Fruit fly (Drosophila melanogaster) whole organism, pupa: ENCODE results near the gene CG32104.

Experiments used
- CG10348 ChIP-seq: fragments of 200-800 bp; sonication (Bioruptor generic); IDR thresholded peaks from 2 replicates; pipeline ENCODE4 v1.3.6; 2022; ENCODE audit warnings: missing biosample characterization, missing genetic modification characterization
- CG12605 ChIP-seq: fragments of 200-800 bp; sonication (Bioruptor generic); IDR thresholded peaks from 2 replicates; pipeline ENCODE4 v1.3.6; 2022; ENCODE audit warnings: missing biosample characterization, missing genetic modification characterization
- CG13204 ChIP-seq: fragments of 200-800 bp; sonication (Bioruptor generic); optimal IDR thresholded peaks from 2 replicates; lab custom pipeline; 2018; ENCODE audit warnings: missing biosample characterization, mild to moderate bottlenecking, missing genetic modification characterization, moderate library complexity
- CG14655 ChIP-seq: fragments of 200-800 bp; sonication (Bioruptor generic); optimal IDR thresholded peaks from 3 replicates; lab custom pipeline; 2017; ENCODE audit warnings: mild to moderate bottlenecking, missing biosample characterization, missing genetic modification reagents, missing genetic modification characterization
- CG15710 ChIP-seq: fragments of 200-800 bp; sonication (Bioruptor generic); optimal IDR thresholded peaks from 2 replicates; lab custom pipeline; 2018; ENCODE audit warnings: missing biosample characterization, mild to moderate bottlenecking, missing genetic modification characterization, moderate library complexity
- CG17806 ChIP-seq: fragments of 200-800 bp; sonication (Bioruptor generic); optimal IDR thresholded peaks from 2 replicates; lab custom pipeline; 2018; ENCODE audit warnings: missing biosample characterization, mild to moderate bottlenecking, missing genetic modification characterization, moderate library complexity
- CG32121 ChIP-seq: fragments of 200-800 bp; sonication (Bioruptor generic); IDR thresholded peaks from 2 replicates; pipeline ENCODE4 v1.3.6; 2022; ENCODE audit warnings: missing biosample characterization, missing genetic modification characterization
- CG34367 ChIP-seq: fragments of 200-800 bp; sonication (Bioruptor generic); optimal IDR thresholded peaks from 2 replicates; lab custom pipeline; 2018; ENCODE audit warnings: missing biosample characterization, mild to moderate bottlenecking, missing genetic modification characterization
- CG4496 ChIP-seq: fragments of 200-800 bp; sonication (Bioruptor generic); IDR thresholded peaks from 3 replicates; pipeline ENCODE4 v1.3.6; 2022; ENCODE audit warnings: missing biosample characterization, missing genetic modification characterization
- CG8159 ChIP-seq: fragments of 200-800 bp; sonication (Bioruptor generic); optimal IDR thresholded peaks from 3 replicates; lab custom pipeline; 2018; ENCODE audit warnings: missing biosample characterization, mild to moderate bottlenecking, missing genetic modification characterization, moderate library complexity
- CG8301 ChIP-seq: fragments of 200-800 bp; sonication (Bioruptor generic); optimal IDR thresholded peaks from 2 replicates; lab custom pipeline; 2018; ENCODE audit warnings: missing biosample characterization, mild to moderate bottlenecking, missing genetic modification characterization
- CG9948 ChIP-seq: fragments of 200-800 bp; sonication (Bioruptor generic); optimal IDR thresholded peaks from 2 replicates; lab custom pipeline; 2018; ENCODE audit warnings: missing biosample characterization, mild to moderate bottlenecking, missing genetic modification characterization, moderate library complexity
- D1 ChIP-seq: fragments of 200-800 bp; sonication (Bioruptor generic); optimal IDR thresholded peaks from 2 replicates; lab custom pipeline; 2018; ENCODE audit warnings: missing biosample characterization, mild to moderate bottlenecking, missing genetic modification characterization, moderate library complexity
- EcR ChIP-seq: fragments of 200-800 bp; sonication (Bioruptor generic); optimal IDR thresholded peaks from 3 replicates; lab custom pipeline; 2019; ENCODE audit warnings: missing biosample characterization, missing genetic modification characterization, mild to moderate bottlenecking, moderate library complexity, missing genetic modification reagents
- Ets98B ChIP-seq: fragments of 200-800 bp; sonication (Bioruptor generic); IDR thresholded peaks from 2 replicates; pipeline ENCODE4 v1.3.6; 2022; ENCODE audit warnings: missing biosample characterization, missing genetic modification characterization
- Pif1A ChIP-seq: fragments of 200-800 bp; sonication (Bioruptor generic); optimal IDR thresholded peaks from 3 replicates; lab custom pipeline; 2016; ENCODE audit warnings: missing biosample characterization, missing genetic modification characterization
- Pif1B ChIP-seq: fragments of 200-800 bp; sonication (Bioruptor generic); optimal IDR thresholded peaks from 3 replicates; lab custom pipeline; 2016; ENCODE audit warnings: missing biosample characterization, missing genetic modification characterization
- Snoo ChIP-seq: fragments of 200-800 bp; sonication (Bioruptor generic); optimal IDR thresholded peaks from 3 replicates; lab custom pipeline; 2017; ENCODE audit warnings: missing biosample characterization, mild to moderate bottlenecking, missing genetic modification characterization, inconsistent platforms
- fd96Ca ChIP-seq: fragments of 200-800 bp; sonication (Bioruptor generic); IDR thresholded peaks from 3 replicates; pipeline ENCODE4 v1.3.6; 2022; ENCODE audit warnings: missing biosample characterization, missing genetic modification characterization
- gl ChIP-seq: fragments of 200-800 bp; sonication (Bioruptor generic); optimal IDR thresholded peaks from 2 replicates; lab custom pipeline; 2018; ENCODE audit warnings: missing biosample characterization, mild to moderate bottlenecking, missing genetic modification characterization
- rn ChIP-seq: fragments of 200-800 bp; sonication (Bioruptor generic); IDR thresholded peaks from 2 replicates; pipeline ENCODE4 v1.3.6; 2022; ENCODE audit warnings: missing biosample characterization, missing genetic modification characterization

Gene CG32104

DNA sequence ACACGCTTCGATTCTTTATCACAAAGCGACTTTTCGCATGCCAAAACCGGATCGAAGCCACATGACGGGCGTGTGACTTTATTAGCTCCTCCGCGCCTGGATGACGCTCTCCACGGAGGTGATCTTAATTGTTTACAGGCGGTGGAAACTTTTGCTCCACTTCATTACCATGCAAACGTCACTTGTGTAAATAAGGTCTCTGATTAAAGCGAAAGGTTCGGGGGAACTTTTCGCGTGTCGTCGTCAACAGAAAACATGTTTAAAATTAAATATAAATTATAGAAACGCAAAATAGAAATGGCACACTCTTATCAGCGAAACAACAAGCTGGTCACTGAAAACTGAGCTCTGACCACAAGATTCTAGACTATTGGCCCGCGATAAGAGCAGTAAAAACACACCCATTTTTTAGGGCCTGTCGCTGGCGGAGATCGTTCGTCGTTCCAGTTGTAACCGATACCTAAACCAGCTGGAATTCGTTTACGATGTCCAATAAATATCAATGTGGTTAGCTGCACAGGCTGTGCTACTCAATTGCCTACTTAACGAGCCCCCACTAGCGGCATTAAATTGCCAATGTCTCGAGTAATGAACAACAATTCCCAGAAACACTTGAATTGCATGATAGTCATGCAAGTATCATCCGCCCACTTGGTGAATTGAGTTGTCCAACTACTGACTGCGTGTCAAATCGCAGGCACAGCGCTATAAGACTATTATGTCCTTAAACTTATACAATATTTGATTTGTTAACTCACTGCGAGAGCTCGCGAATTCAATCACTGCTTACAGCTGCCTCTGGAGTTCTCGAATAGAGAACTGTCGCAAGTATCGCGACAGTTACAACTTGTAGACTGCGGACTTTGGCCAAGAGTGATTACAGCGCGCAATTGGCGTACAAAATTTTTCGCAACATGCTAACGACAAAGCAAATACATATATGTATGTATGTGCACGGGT is 10.5 kb upstream of the CG32104 start:
- TF ChIP-seq EcR (GFP tag; lab: Kevin White, UChicago): peak; percentile 39
- no peak for TF ChIP-seq rn (GFP tag; lab: Robert Waterston, UW)

DNA sequence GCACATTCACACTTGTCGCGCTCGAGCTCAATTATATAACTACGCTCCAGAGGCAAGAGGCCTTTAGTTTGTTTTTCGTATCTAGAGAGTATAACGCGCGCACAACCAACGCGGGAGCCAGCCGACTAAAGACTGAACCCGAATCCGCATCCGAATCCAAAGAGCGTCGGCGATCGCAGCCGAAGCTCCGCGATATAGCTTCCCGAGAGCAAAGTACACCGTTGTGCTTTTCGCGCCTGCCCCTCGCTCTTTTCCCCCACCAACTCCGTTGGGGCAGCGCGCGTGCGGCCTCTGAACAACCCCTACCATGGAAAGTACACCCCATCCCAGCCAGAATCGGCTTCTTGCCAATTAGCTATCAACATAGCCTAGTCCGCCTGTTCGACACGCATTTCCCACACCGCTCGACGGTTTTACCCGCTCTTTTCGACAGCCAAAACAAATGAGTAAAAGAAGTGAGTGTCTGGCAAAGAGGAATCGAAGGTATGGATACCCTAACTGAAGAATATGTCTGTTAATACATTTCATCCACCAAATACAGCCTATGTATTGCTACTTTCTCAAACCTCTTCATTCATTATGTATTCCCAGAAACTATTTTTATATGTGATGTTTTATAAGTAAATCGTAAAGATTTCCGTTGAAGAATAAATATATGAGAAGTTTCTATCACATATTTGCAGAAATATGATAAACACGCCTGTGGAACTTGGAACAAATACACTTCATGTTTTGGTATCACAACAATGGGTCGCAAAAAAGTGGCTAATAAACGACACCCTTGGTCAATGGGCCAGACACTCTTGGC is 9.6 kb upstream of the CG32104 start:
- TF ChIP-seq CG12605 (GFP tag; lab: Robert Waterston, UW): peak; percentile 94
- TF ChIP-seq CG34367: peak; percentile 69
- TF ChIP-seq CG8159 (tag; lab: Kevin White, UChicago): peak; percentile 50
- TF ChIP-seq CG4496 (GFP tag; lab: Robert Waterston, UW): peak; percentile 96
- peak; percentile 46; the same call in 1 of the 2 replicates for TF ChIP-seq rn (GFP tag; lab: Robert Waterston, UW)
- TF ChIP-seq CG17806 (tag; lab: Kevin White, UChicago): peak; percentile 46
- peak; percentile 35 for TF ChIP-seq CG9948
- TF ChIP-seq CG14655 (GFP tag; lab: Kevin White, UChicago): peak; percentile 85
- peak; percentile 97 for TF ChIP-seq CG13204 (GFP tag; lab: Kevin White, UChicago)
- TF ChIP-seq CG15710 (tag; lab: Kevin White, UChicago): peak; percentile 42
- peak; percentile 88 for TF ChIP-seq Snoo (tag; lab: Kevin White, UChicago)
- TF ChIP-seq gl (tag; lab: Kevin White, UChicago): peak; percentile 98
- TF ChIP-seq fd96Ca (GFP tag; lab: Robert Waterston, UW): peak; percentile 85
- TF ChIP-seq Pif1B (GFP tag; lab: Kevin White, UChicago): peak; percentile 91
- peak; percentile 91 for TF ChIP-seq Pif1A (GFP tag; lab: Kevin White, UChicago)
- TF ChIP-seq Ets98B: peak; percentile 92
- peak; percentile 93 for TF ChIP-seq CG32121 (GFP tag; lab: Robert Waterston, UW)
- TF ChIP-seq CG10348 (GFP tag; lab: Robert Waterston, UW): no peak
- no peak for TF ChIP-seq D1 (tag; lab: Kevin White, UChicago)
- TF ChIP-seq EcR (GFP tag; lab: Kevin White, UChicago): peak; percentile 77
- peak; percentile 71 for TF ChIP-seq CG8301 (tag; lab: Kevin White, UChicago)
- TF ChIP-seq, all 21 proteins: peak for 19

DNA sequence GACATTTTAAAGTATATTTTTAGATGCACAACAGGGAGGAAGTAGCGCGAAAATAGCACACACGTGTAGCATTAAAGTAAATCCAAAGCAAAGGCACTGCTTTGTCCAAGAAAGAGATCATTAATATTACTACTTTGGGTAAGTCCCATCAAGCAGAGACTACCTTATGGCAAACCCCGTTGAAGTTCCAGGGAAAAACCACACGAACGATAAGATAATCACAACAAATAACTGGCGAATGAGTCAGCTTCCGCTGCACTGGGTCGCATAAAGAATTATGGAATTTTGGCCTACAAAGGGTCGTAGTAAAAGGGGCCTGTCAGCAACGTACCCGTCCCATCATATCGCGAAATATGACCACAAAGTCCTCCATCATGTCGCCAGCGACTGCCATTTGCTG is 8.7 kb upstream of the CG32104 start:
- TF ChIP-seq CG15710 (tag; lab: Kevin White, UChicago) (no peak), CG13204 (GFP tag; lab: Kevin White, UChicago) (no peak), EcR (GFP tag; lab: Kevin White, UChicago) (no peak), CG8301 (tag; lab: Kevin White, UChicago) (no peak), CG12605 (GFP tag; lab: Robert Waterston, UW) (no peak), gl (tag; lab: Kevin White, UChicago) (no peak), CG17806 (tag; lab: Kevin White, UChicago) (no peak), CG8159 (tag; lab: Kevin White, UChicago) (no peak)

DNA sequence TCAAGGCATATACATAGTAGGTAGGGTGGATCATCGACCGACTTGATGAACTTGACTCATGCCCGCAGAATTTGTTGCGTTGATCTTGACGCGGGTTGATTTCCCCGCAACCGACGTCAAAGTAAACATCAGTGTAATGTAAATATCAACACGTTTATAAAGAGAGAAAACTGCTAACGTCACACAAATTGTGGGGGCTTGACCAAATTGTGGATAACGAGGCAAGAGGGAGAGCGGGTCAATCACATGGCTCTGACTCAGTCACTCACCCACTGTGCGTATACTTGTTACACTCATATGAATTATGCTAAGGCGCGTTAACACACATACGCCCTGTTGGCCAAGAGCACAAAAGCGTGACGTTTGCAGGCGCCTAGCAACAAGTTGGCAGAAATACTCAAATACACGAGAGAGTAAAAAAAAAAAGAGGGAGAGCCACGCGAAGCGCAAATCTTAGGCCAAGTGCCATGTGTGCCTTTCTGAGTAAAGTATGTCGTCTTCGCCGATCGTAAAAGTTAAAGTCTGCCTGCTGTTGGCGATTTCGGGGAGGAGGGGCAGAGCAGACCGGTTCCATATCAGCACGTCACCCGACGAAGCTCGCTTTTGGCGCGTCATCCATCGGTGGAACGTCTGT is 8.0 kb upstream of the CG32104 start:
- TF ChIP-seq rn (GFP tag; lab: Robert Waterston, UW) (peak; percentile 34; the same call in 1 of the 2 replicates), CG32121 (GFP tag; lab: Robert Waterston, UW) (peak; percentile 67), CG12605 (GFP tag; lab: Robert Waterston, UW) (peak; percentile 32; the same call in 1 of the 2 replicates), gl (tag; lab: Kevin White, UChicago) (peak; percentile 8), CG4496 (GFP tag; lab: Robert Waterston, UW) (peak; percentile 78; the same call in 2 of the 3 replicates), Pif1B (GFP tag; lab: Kevin White, UChicago) (peak; percentile 71), D1 (tag; lab: Kevin White, UChicago) (no peak), Snoo (tag; lab: Kevin White, UChicago) (peak; percentile 20), CG8159 (tag; lab: Kevin White, UChicago) (peak; percentile 27), CG13204 (GFP tag; lab: Kevin White, UChicago) (peak; percentile 63), EcR (GFP tag; lab: Kevin White, UChicago) (peak; percentile 83), CG34367 (peak; percentile 35), CG14655 (GFP tag; lab: Kevin White, UChicago) (no peak), CG15710 (tag; lab: Kevin White, UChicago) (no peak), CG9948 (no peak), CG10348 (GFP tag; lab: Robert Waterston, UW) (no peak; the same call in 1 of the 2 replicates), CG8301 (tag; lab: Kevin White, UChicago) (peak; percentile 24), CG17806 (tag; lab: Kevin White, UChicago) (peak; percentile 13), Pif1A (GFP tag; lab: Kevin White, UChicago) (peak; percentile 85), fd96Ca (GFP tag; lab: Robert Waterston, UW) (peak; percentile 51; the same call in 2 of the 3 replicates), Ets98B (peak; percentile 38)
